Fruit fly (Drosophila melanogaster): Measurements from ENCODE around the gene b.

The b gene

dm6 chr2L:13780109-13780947 is 40.7 kb upstream of the b start, which contains the start of the genes CG9008 and p38b (continued):
- TF ChIP-seq unc-4 (GFP tag; IDR thresholded peaks at IDR 0.05; ENCODE audit: partially characterized antibody) (peak; percentile 51), CG4424 (GFP tag; optimal IDR thresholded peaks at IDR 0.05) (peak; percentile 75), Xrp1 (GFP tag; IDR thresholded peaks at IDR 0.05) (peak; percentile 56; the same call in 1 of the 2 replicates), dysf (GFP tag; IDR thresholded peaks at IDR 0.05) (peak; percentile 77), odd (GFP tag; optimal IDR thresholded peaks at IDR 0.05) (peak; percentile 87), slbo (GFP tag; IDR thresholded peaks at IDR 0.05) (peak; percentile 74), CG6813 (GFP tag; optimal IDR thresholded peaks at IDR 0.05) (peak; percentile 41), zen2 (GFP tag; IDR thresholded peaks at IDR 0.05; ENCODE audit: partially characterized antibody) (no peak; the same call in 2 of the 3 replicates), Hr3 (GFP tag; optimal IDR thresholded peaks at IDR 0.05) (peak; percentile 84), Hr51 (GFP tag; optimal IDR thresholded peaks at IDR 0.05) (peak; percentile 26 to 91), chif (GFP tag; optimal IDR thresholded peaks at IDR 0.05) (no peak), CG17385 (GFP tag; optimal IDR thresholded peaks at IDR 0.05) (peak; percentile 90), unpg (GFP tag; optimal IDR thresholded peaks at IDR 0.05) (peak; percentile 73), CG30020 (tag; optimal IDR thresholded peaks at IDR 0.05) (peak; percentile 65), run (tag; optimal IDR thresholded peaks at IDR 0.05) (peak; percentile 58), br (optimal IDR thresholded peaks at IDR 0.05) (no peak), Dad (GFP tag; optimal IDR thresholded peaks at IDR 0.05) (peak; percentile 19), az2 (GFP tag; optimal IDR thresholded peaks at IDR 0.05) (peak; percentile 79), CG17328 (GFP tag; IDR thresholded peaks at IDR 0.05) (peak; percentile 22; the same call in 1 of the 2 replicates), vfl (GFP tag; optimal IDR thresholded peaks at IDR 0.05) (peak; percentile 8), sc (optimal IDR thresholded peaks at IDR 0.05) (no peak), sc (GFP tag; optimal IDR thresholded peaks at IDR 0.05) (peak; percentile 65), kay (GFP tag; optimal IDR thresholded peaks at IDR 0.05) (peak; percentile 42), ro (GFP tag; IDR thresholded peaks at IDR 0.05) (peak; percentile 29; the same call in 1 of the 2 replicates), CG18262 (tag; optimal IDR thresholded peaks at IDR 0.05) (peak; percentile 94), CG31224 (GFP tag; IDR thresholded peaks at IDR 0.05) (peak; percentile 45; the same call in 1 of the 2 replicates), exex (tag; optimal IDR thresholded peaks at IDR 0.05) (peak; percentile 40), amos (GFP tag; IDR thresholded peaks at IDR 0.05; ENCODE audit: partially characterized antibody) (peak; percentile 52; the same call in 1 of the 2 replicates), Sox100B (GFP tag; optimal IDR thresholded peaks at IDR 0.05) (peak; percentile 94), mam (GFP tag; optimal IDR thresholded peaks at IDR 0.05) (peak; percentile 46), Sin3A (optimal IDR thresholded peaks at IDR 0.05) (peak; percentile 44), CG3065 (GFP tag; optimal IDR thresholded peaks at IDR 0.05) (peak; percentile 27), HLH4C (GFP tag; IDR thresholded peaks at IDR 0.05; ENCODE audit: partially characterized antibody) (peak; percentile 60), CG15269 (tag; optimal IDR thresholded peaks at IDR 0.05) (peak; percentile 87), cwo (GFP tag; optimal IDR thresholded peaks at IDR 0.05) (peak; percentile 80), CG32532 (GFP tag; IDR thresholded peaks at IDR 0.05) (peak; percentile 66), Hr78 (GFP tag; optimal IDR thresholded peaks at IDR 0.05) (peak in 1 of 2 experiments; percentile 46), HmgZ (tag; optimal IDR thresholded peaks at IDR 0.05) (peak; percentile 44), CG2116 (GFP tag; optimal IDR thresholded peaks at IDR 0.05) (peak; percentile 74), CG8281 (tag; optimal IDR thresholded peaks at IDR 0.05) (peak; percentile 54), knrl (GFP tag; IDR thresholded peaks at IDR 0.05; ENCODE audit: partially characterized antibody) (no peak), bcd (GFP tag; optimal IDR thresholded peaks at IDR 0.05) (peak; percentile 85), CG8944 (GFP tag; optimal IDR thresholded peaks at IDR 0.05) (peak; percentile 15), tup (GFP tag; optimal IDR thresholded peaks at IDR 0.05) (peak; percentile 33), Fer1 (GFP tag; optimal IDR thresholded peaks at IDR 0.05) (peak; percentile 83), CTCF (GFP tag; optimal IDR thresholded peaks at IDR 0.05) (no peak), Sry-β (GFP tag; optimal IDR thresholded peaks at IDR 0.05) (peak; percentile 28), CG9437 (GFP tag; optimal IDR thresholded peaks at IDR 0.05) (peak; percentile 90)

All from whole organism, embryonic.